Fruit fly (Drosophila melanogaster) whole organism, adult: ENCODE measurements around the gene TwdlC.

Experiments used
- CG11617 ChIP-seq: fragments of 200-800 bp; sonication (Bioruptor generic); optimal IDR thresholded peaks from 2 replicates; lab custom pipeline; 2017; ENCODE audit warnings: mild to moderate bottlenecking, missing biosample characterization, missing genetic modification reagents, missing genetic modification characterization
- CG12768 ChIP-seq: fragments of 200-800 bp; sonication (Bioruptor generic); optimal IDR thresholded peaks from 2 replicates; lab custom pipeline; 2017; ENCODE audit warnings: missing biosample characterization, missing genetic modification characterization, mild to moderate bottlenecking, moderate library complexity, missing genetic modification reagents
- CG14711 ChIP-seq: fragments of 200-800 bp; sonication (Bioruptor generic); optimal IDR thresholded peaks from 2 replicates; lab custom pipeline; 2018; ENCODE audit warnings: missing biosample characterization, mild to moderate bottlenecking, missing genetic modification characterization, moderate library complexity
- CG1620 ChIP-seq: fragments of 200-800 bp; sonication (Bioruptor generic); optimal IDR thresholded peaks from 2 replicates; lab custom pipeline; 2016; ENCODE audit warnings: missing biosample characterization, missing genetic modification characterization
- CG33017 ChIP-seq: fragments of 200-800 bp; sonication (Bioruptor generic); optimal IDR thresholded peaks from 2 replicates; lab custom pipeline; 2018; ENCODE audit warnings: missing biosample characterization, mild to moderate bottlenecking, missing genetic modification characterization, moderate library complexity
- CG5204 ChIP-seq: fragments of 200-800 bp; sonication (Bioruptor generic); optimal IDR thresholded peaks from 2 replicates; lab custom pipeline; 2016; ENCODE audit warnings: missing biosample characterization, missing genetic modification characterization
- CG7045 ChIP-seq: fragments of 200-800 bp; sonication (Bioruptor generic); optimal IDR thresholded peaks from 2 replicates; lab custom pipeline; 2017; ENCODE audit warnings: missing biosample characterization, mild to moderate bottlenecking, missing genetic modification characterization
- CG7101 ChIP-seq: fragments of 200-800 bp; sonication (Bioruptor generic); optimal IDR thresholded peaks from 2 replicates; lab custom pipeline; 2018; ENCODE audit warnings: missing biosample characterization, mild to moderate bottlenecking, missing genetic modification characterization, moderate library complexity
- Clk ChIP-seq: fragments of 200-800 bp; sonication (Bioruptor generic); optimal IDR thresholded peaks from 2 replicates; lab custom pipeline; 2017; ENCODE audit warnings: missing biosample characterization, missing genetic modification characterization
- Crg-1 ChIP-seq: fragments of 200-800 bp; sonication (Bioruptor generic); optimal IDR thresholded peaks from 2 replicates; lab custom pipeline; 2016; ENCODE audit warnings: missing biosample characterization, missing genetic modification characterization
- Hr96 ChIP-seq: fragments of 200-800 bp; sonication (Bioruptor generic); optimal IDR thresholded peaks from 2 replicates; lab custom pipeline; 2016; ENCODE audit warnings: missing biosample characterization, missing genetic modification characterization
- Mnt ChIP-seq: fragments of 200-800 bp; sonication (Bioruptor generic); optimal IDR thresholded peaks from 2 replicates; lab custom pipeline; 2016; ENCODE audit warnings: missing biosample characterization, mild to moderate bottlenecking, missing genetic modification characterization
- bab1 ChIP-seq: fragments of 200-800 bp; sonication (Bioruptor generic); optimal IDR thresholded peaks from 3 replicates; lab custom pipeline; 2019; ENCODE audit warnings: missing biosample characterization, mild to moderate bottlenecking, missing genetic modification characterization, moderate library complexity
- cic ChIP-seq: fragments of 200-800 bp; sonication (Bioruptor generic); optimal IDR thresholded peaks from 2 replicates; lab custom pipeline; 2017; ENCODE audit warnings: missing biosample characterization, mild to moderate bottlenecking, missing genetic modification characterization, moderate library complexity
- cnc ChIP-seq, 2 experiments: fragments of >200 bp; optimal IDR thresholded peaks; 2 replicates each; lab custom pipeline; 2017
- kay ChIP-seq: fragments of 200-800 bp; sonication (Bioruptor generic); peaks from one replicate; lab custom pipeline; 2016; ENCODE audit warnings: missing biosample characterization, missing genetic modification characterization, borderline replicate concordance
- ovo ChIP-seq: fragments of 200-800 bp; sonication (Bioruptor generic); optimal IDR thresholded peaks from 2 replicates; lab custom pipeline; 2016; ENCODE audit warnings: missing biosample characterization, missing genetic modification characterization
- pad ChIP-seq: fragments of 200-800 bp; sonication (Bioruptor generic); optimal IDR thresholded peaks from 3 replicates; lab custom pipeline; 2017; ENCODE audit warnings: missing biosample characterization, missing genetic modification characterization, mild to moderate bottlenecking, moderate library complexity, missing genetic modification reagents
- tj ChIP-seq: fragments of 200-800 bp; sonication (Bioruptor generic); optimal IDR thresholded peaks from 3 replicates; lab custom pipeline; 2017; ENCODE audit warnings: missing biosample characterization, mild to moderate bottlenecking, missing genetic modification characterization, moderate library complexity
- toe ChIP-seq: fragments of 200-800 bp; sonication (Bioruptor generic); optimal IDR thresholded peaks from 2 replicates; lab custom pipeline; 2016; ENCODE audit warnings: missing biosample characterization, missing genetic modification characterization

The TwdlC gene

dm6 chr3R:26999452-26999851 lies 4.8 kb downstream of the TwdlC start, which contains the start of gene CG31077:
CG31077 (plus strand) TSS chr3R:26999752.
- TF ChIP-seq CG5204 (GFP tag; lab: Kevin White, UChicago) (no peak), Hr96 (GFP tag; lab: Kevin White, UChicago) (no peak), CG1620 (GFP tag; lab: Kevin White, UChicago) (no peak), toe (GFP tag; lab: Kevin White, UChicago) (no peak), Clk (GFP tag; lab: Kevin White, UChicago) (no peak), ovo (GFP tag; lab: Kevin White, UChicago) (no peak), CG7101 (no peak), Crg-1 (no peak), cic (no peak), Mnt (GFP tag; lab: Kevin White, UChicago) (no peak), CG11617 (GFP tag; lab: Kevin White, UChicago) (no peak), pad (GFP tag; lab: Kevin White, UChicago) (no peak)

- no peak for TF ChIP-seq CG14711 (tag; lab: Kevin White, UChicago)
- TF ChIP-seq Clk (GFP tag; lab: Kevin White, UChicago) = no peak
- TF ChIP-seq kay (GFP tag; lab: Kevin White, UChicago) = no peak
- TF ChIP-seq CG1620 (GFP tag; lab: Kevin White, UChicago) = no peak
- TF ChIP-seq cnc (optimal IDR thresholded peaks at IDR 0.05; lab: Kevin White, UChicago) = no peak
- TF ChIP-seq CG7101 = no peak
- TF ChIP-seq CG11617 (GFP tag; lab: Kevin White, UChicago) = no peak
- no peak for TF ChIP-seq Crg-1
- no peak for TF ChIP-seq tj (GFP tag; lab: Kevin White, UChicago)
- TF ChIP-seq CG7045 (GFP tag; lab: Kevin White, UChicago) = no peak
- TF ChIP-seq toe (GFP tag; lab: Kevin White, UChicago) = no peak
- no peak for TF ChIP-seq bab1 (GFP tag; lab: Kevin White, UChicago)
- no peak for TF ChIP-seq Hr96 (GFP tag; lab: Kevin White, UChicago)
- TF ChIP-seq CG5204 (GFP tag; lab: Kevin White, UChicago) = no peak
- TF ChIP-seq cic = no peak
- TF ChIP-seq Mnt (GFP tag; lab: Kevin White, UChicago) = no peak
Measured at dm6 chr3R:27002787-27003186, 8.2 kb downstream of the TwdlC start.

- TF ChIP-seq cic (no peak), kay (GFP tag; lab: Kevin White, UChicago) (no peak), CG5204 (GFP tag; lab: Kevin White, UChicago) (no peak), toe (GFP tag; lab: Kevin White, UChicago) (no peak), CG1620 (GFP tag; lab: Kevin White, UChicago) (no peak), Hr96 (GFP tag; lab: Kevin White, UChicago) (no peak)
Measured at dm6 chr3R:27005338-27005737, 10.7 kb downstream of the TwdlC start, which contains the start of gene CG6296. CG6296 (minus strand) TSS chr3R:27005469.

DNA sequence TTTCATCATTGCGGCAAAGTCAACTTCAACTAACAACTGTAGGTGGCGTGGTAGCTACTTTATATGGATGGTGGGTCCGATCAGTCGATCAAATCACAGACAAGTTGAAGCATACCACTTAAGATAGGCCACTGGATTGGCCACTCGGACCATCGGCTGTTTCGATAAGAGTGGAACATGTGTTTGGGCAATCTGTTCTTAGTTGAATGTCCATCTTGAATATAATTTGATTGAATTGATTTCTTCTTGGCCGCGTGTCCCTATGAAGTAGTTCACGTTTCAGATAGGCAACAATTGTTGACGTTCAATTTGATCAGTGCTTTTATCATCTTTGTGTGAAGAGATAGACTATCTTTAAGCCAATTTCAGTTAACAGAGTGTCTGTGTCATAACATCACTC lies 12.4 kb downstream of the TwdlC start, which contains the start of gene CG6295:
Gene CG6295, minus strand, starts transcription at position 34 of the 400 bp plus-strand sequence.
- TF ChIP-seq ovo (GFP tag; lab: Kevin White, UChicago) (no peak), CG12768 (GFP tag; lab: Kevin White, UChicago) (no peak), kay (GFP tag; lab: Kevin White, UChicago) (no peak), CG7045 (GFP tag; lab: Kevin White, UChicago) (no peak), cic (no peak), bab1 (GFP tag; lab: Kevin White, UChicago) (no peak), CG33017 (tag; lab: Kevin White, UChicago) (no peak)

- TF ChIP-seq Hr96 (GFP tag; lab: Kevin White, UChicago) = no peak
- no peak for TF ChIP-seq tj (GFP tag; lab: Kevin White, UChicago)
- no peak for TF ChIP-seq CG1620 (GFP tag; lab: Kevin White, UChicago)
- no peak for TF ChIP-seq CG33017 (tag; lab: Kevin White, UChicago)
- TF ChIP-seq pad (GFP tag; lab: Kevin White, UChicago) = no peak
- TF ChIP-seq ovo (GFP tag; lab: Kevin White, UChicago) = no peak
- no peak for TF ChIP-seq CG14711 (tag; lab: Kevin White, UChicago)
- no peak for TF ChIP-seq CG7045 (GFP tag; lab: Kevin White, UChicago)
Measured at dm6 chr3R:27018187-27018586, 23.6 kb downstream of the TwdlC start, which contains the start of gene CG17192. CG17192 (minus strand) TSS chr3R:27018287.

DNA sequence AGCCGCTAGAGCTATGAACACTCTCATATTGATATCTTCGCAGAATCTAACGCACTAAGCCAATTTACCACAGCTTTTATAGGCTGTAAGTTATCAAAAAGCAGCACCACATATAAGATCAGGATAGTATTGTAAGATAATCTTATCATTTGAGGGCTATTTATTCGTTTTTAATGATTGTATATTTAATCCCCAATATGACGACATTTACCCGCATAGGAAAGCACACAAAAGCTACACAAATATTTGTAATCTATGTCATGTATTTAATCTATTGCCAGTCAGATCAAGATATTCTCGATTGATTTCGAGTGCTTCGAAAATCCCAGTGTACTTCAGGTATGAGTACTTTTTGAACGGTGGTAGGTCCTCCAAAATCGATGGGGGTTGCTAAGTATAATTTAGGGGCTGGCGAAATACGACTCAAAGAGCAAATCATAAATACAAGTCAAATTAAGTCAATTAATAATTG lies 25.1 kb downstream of the TwdlC start, which contains the start of gene CG17191:
Gene CG17191, minus strand, starts transcription at position 51 of the 472 bp plus-strand sequence.
- no peak for TF ChIP-seq CG7045 (GFP tag; lab: Kevin White, UChicago)
- TF ChIP-seq tj (GFP tag; lab: Kevin White, UChicago) = no peak
- no peak for TF ChIP-seq Crg-1
- TF ChIP-seq CG33017 (tag; lab: Kevin White, UChicago) = no peak
- TF ChIP-seq Clk (GFP tag; lab: Kevin White, UChicago) = no peak
- no peak for TF ChIP-seq CG12768 (GFP tag; lab: Kevin White, UChicago)
- no peak for TF ChIP-seq CG14711 (tag; lab: Kevin White, UChicago)
- no peak for TF ChIP-seq kay (GFP tag; lab: Kevin White, UChicago)
- no peak for TF ChIP-seq toe (GFP tag; lab: Kevin White, UChicago)
- no peak for TF ChIP-seq cic
- TF ChIP-seq pad (GFP tag; lab: Kevin White, UChicago) = no peak
- TF ChIP-seq Hr96 (GFP tag; lab: Kevin White, UChicago) = no peak
- no peak for TF ChIP-seq ovo (GFP tag; lab: Kevin White, UChicago)
- TF ChIP-seq CG11617 (GFP tag; lab: Kevin White, UChicago) = no peak
- TF ChIP-seq bab1 (GFP tag; lab: Kevin White, UChicago) = no peak
